Fruit fly (Drosophila melanogaster) whole organism, wandering third instar larva: ENCODE data around the gene ZnT86D.
A peak's percentile ranks its signal among the peaks of the same experiment; 100 is the strongest.

Experiments used
- CG32264 ChIP-seq: fragments of 200-800 bp; sonication (Bioruptor generic); optimal IDR thresholded peaks from 2 replicates; lab custom pipeline; 2016; ENCODE audit warnings: missing biosample characterization, missing genetic modification characterization
- CG9705 ChIP-seq: fragments of 200-800 bp; sonication (Bioruptor generic); optimal IDR thresholded peaks from 2 replicates; lab custom pipeline; 2018; ENCODE audit warnings: missing biosample characterization, mild to moderate bottlenecking, missing genetic modification characterization
- CrebA ChIP-seq: fragments of 200-800 bp; sonication (Bioruptor generic); optimal IDR thresholded peaks from 2 replicates; lab custom pipeline; 2016; ENCODE audit warnings: missing biosample characterization, mild to moderate bottlenecking, missing genetic modification characterization, borderline replicate concordance
- Dfd ChIP-seq: fragments of >200 bp; optimal IDR thresholded peaks from 2 replicates; lab custom pipeline; 2017; ENCODE audit warnings: missing biosample characterization, missing genetic modification characterization
- Dif ChIP-seq: fragments of 200-275, 200-300 bp; sonication (Bioruptor generic); optimal IDR thresholded peaks from 2 replicates; lab custom pipeline; 2018; ENCODE audit warnings: missing biosample characterization, missing genetic modification characterization; ENCODE audit not compliant: partially characterized antibody
- GATAd ChIP-seq: sonication (Bioruptor generic); optimal IDR thresholded peaks from 2 replicates; lab custom pipeline; 2016; ENCODE audit warnings: missing biosample characterization, missing genetic modification characterization
- HLH106 ChIP-seq: fragments of 200-800 bp; optimal IDR thresholded peaks from 3 replicates; lab custom pipeline; 2019; ENCODE audit warnings: missing biosample characterization, mild to moderate bottlenecking, missing genetic modification characterization, moderate library complexity
- Hnf4 ChIP-seq: fragments of 200-800 bp; sonication (Bioruptor generic); optimal IDR thresholded peaks from 2 replicates; lab custom pipeline; 2016; ENCODE audit warnings: missing biosample characterization, mild to moderate bottlenecking, missing genetic modification characterization
- Hr78 ChIP-seq: fragments of >200 bp; optimal IDR thresholded peaks from 2 replicates; lab custom pipeline; 2017; ENCODE audit warnings: missing biosample characterization, missing genetic modification characterization
- Hr83 ChIP-seq: fragments of 200-300 bp; sonication (Bioruptor generic); optimal IDR thresholded peaks from 2 replicates; lab custom pipeline; 2016; ENCODE audit warnings: missing biosample characterization, mild to moderate bottlenecking, missing genetic modification characterization, moderate library complexity; ENCODE audit not compliant: poor library complexity, severe bottlenecking
- Jra ChIP-seq: sonication (Bioruptor generic); optimal IDR thresholded peaks from 2 replicates; lab custom pipeline; 2016; ENCODE audit warnings: missing biosample characterization, missing genetic modification characterization
- Mio ChIP-seq: sonication (Bioruptor generic); optimal IDR thresholded peaks from 2 replicates; lab custom pipeline; 2016; ENCODE audit warnings: missing biosample characterization, missing genetic modification characterization
- N ChIP-seq: fragments of >200 bp; optimal IDR thresholded peaks from 2 replicates; lab custom pipeline; 2018; ENCODE audit warnings: missing biosample characterization, missing external identifiers, missing genetic modification characterization
- OdsH ChIP-seq: fragments of 200-800 bp; sonication (Bioruptor generic); optimal IDR thresholded peaks from 2 replicates; lab custom pipeline; 2016; ENCODE audit warnings: missing biosample characterization, mild to moderate bottlenecking, missing genetic modification characterization
- Rel ChIP-seq, 2 experiments: fragments of 200-800 bp; sonication (Bioruptor generic) in 1 of 2; optimal IDR thresholded peaks; 2 replicates in 1 of 2; 3 replicates in 1 of 2; lab custom pipeline; 2016 to 2019; ENCODE audit warnings: mild to moderate bottlenecking in 2 of 2, missing biosample characterization in 2 of 2, missing genetic modification characterization in 2 of 2, moderate library complexity in 1 of 2
- Sp1 ChIP-seq: fragments of 200-800 bp; sonication (Bioruptor generic); optimal IDR thresholded peaks from 3 replicates; lab custom pipeline; 2019; ENCODE audit warnings: missing biosample characterization, mild to moderate bottlenecking, missing genetic modification characterization, moderate library complexity
- Vsx2 ChIP-seq: fragments of 200-300, 225-300 bp; sonication (Bioruptor generic); optimal IDR thresholded peaks from 2 replicates; lab custom pipeline; 2018; ENCODE audit warnings: missing biosample characterization, missing genetic modification characterization; ENCODE audit not compliant: partially characterized antibody
- br ChIP-seq: fragments of 200-800 bp; sonication (Bioruptor generic); optimal IDR thresholded peaks from 2 replicates; lab custom pipeline; 2016; ENCODE audit warnings: missing biosample characterization, missing genetic modification characterization
- brk ChIP-seq: fragments of 200-800 bp; sonication (Bioruptor generic); optimal IDR thresholded peaks from 2 replicates; lab custom pipeline; 2016; ENCODE audit warnings: missing biosample characterization, mild to moderate bottlenecking, missing genetic modification characterization
- dl ChIP-seq, 2 experiments: fragments of 175-275, 200-275 bp in 1 of 2; fragments of 200-275 bp in 1 of 2; sonication (Bioruptor generic); optimal IDR thresholded peaks; lab custom pipeline; 2018; ENCODE audit warnings: mild to moderate bottlenecking in 2 of 2, missing biosample characterization in 2 of 2, missing genetic modification characterization in 2 of 2, moderate library complexity in 2 of 2; ENCODE audit not compliant: partially characterized antibody in 2 of 2, insufficient read depth in 1 of 2
- dmrt93B ChIP-seq: fragments of 200-800 bp; sonication (Bioruptor generic); optimal IDR thresholded peaks from 2 replicates; lab custom pipeline; 2018; ENCODE audit warnings: missing biosample characterization, mild to moderate bottlenecking, missing genetic modification characterization
- dsf ChIP-seq: sonication (Bioruptor generic); optimal IDR thresholded peaks from 2 replicates; lab custom pipeline; 2016; ENCODE audit warnings: missing biosample characterization, missing genetic modification characterization, borderline replicate concordance
- ey ChIP-seq: fragments of 200-800 bp; sonication (Bioruptor generic); optimal IDR thresholded peaks from 2 replicates; lab custom pipeline; 2016; ENCODE audit warnings: missing biosample characterization, missing genetic modification characterization
- foxo ChIP-seq, 2 experiments: fragments of 200-800 bp; sonication (Bioruptor generic); optimal IDR thresholded peaks; 2 replicates in 1 of 2; 3 replicates in 1 of 2; lab custom pipeline; 2016 to 2017; ENCODE audit warnings: missing biosample characterization in 2 of 2, missing genetic modification characterization in 2 of 2
- fru ChIP-seq: fragments of 200-800 bp; sonication (Bioruptor generic); optimal IDR thresholded peaks from 3 replicates; lab custom pipeline; 2016; ENCODE audit warnings: missing biosample characterization, mild to moderate bottlenecking, missing genetic modification characterization
- h ChIP-seq: fragments of 200-800 bp; sonication (Bioruptor generic); optimal IDR thresholded peaks from 3 replicates; lab custom pipeline; 2016; ENCODE audit warnings: missing biosample characterization, mild to moderate bottlenecking, missing genetic modification characterization
- jim ChIP-seq: fragments of 175-275, 200-325 bp; sonication (Bioruptor generic); optimal IDR thresholded peaks from 2 replicates; lab custom pipeline; 2016; ENCODE audit warnings: missing biosample characterization, mild to moderate bottlenecking, missing genetic modification characterization
- lola ChIP-seq: fragments of >200 bp; optimal IDR thresholded peaks from 2 replicates; lab custom pipeline; 2017; ENCODE audit warnings: missing biosample characterization, missing genetic modification characterization
- pan ChIP-seq: fragments of >200 bp; optimal IDR thresholded peaks from 2 replicates; lab custom pipeline; 2017
- psq ChIP-seq: fragments of 200-800 bp; sonication (Bioruptor generic); optimal IDR thresholded peaks from 3 replicates; lab custom pipeline; 2017; ENCODE audit warnings: missing biosample characterization, mild to moderate bottlenecking, missing genetic modification characterization, moderate library complexity
- rgr ChIP-seq: fragments of 200-800 bp; sonication (Bioruptor generic); optimal IDR thresholded peaks from 3 replicates; lab custom pipeline; 2016; ENCODE audit warnings: missing biosample characterization, mild to moderate bottlenecking, missing genetic modification characterization
- sage ChIP-seq: fragments of 200-800 bp; sonication (Bioruptor generic); optimal IDR thresholded peaks from 2 replicates; lab custom pipeline; 2016; ENCODE audit warnings: missing biosample characterization, mild to moderate bottlenecking, missing genetic modification characterization
- sv ChIP-seq: fragments of 200-800 bp; sonication (Bioruptor generic); optimal IDR thresholded peaks from 3 replicates; lab custom pipeline; 2016; ENCODE audit warnings: missing biosample characterization, missing genetic modification characterization
- tai ChIP-seq: sonication (Bioruptor generic); optimal IDR thresholded peaks from 2 replicates; lab custom pipeline; 2016; ENCODE audit warnings: missing biosample characterization, missing genetic modification characterization
- usp ChIP-seq: fragments of >200 bp; optimal IDR thresholded peaks from 2 replicates; lab custom pipeline; 2017; ENCODE audit warnings: missing biosample characterization, missing genetic modification characterization
- woc ChIP-seq: sonication (Bioruptor generic); optimal IDR thresholded peaks from 2 replicates; lab custom pipeline; 2016; ENCODE audit warnings: missing biosample characterization, mild to moderate bottlenecking, missing genetic modification characterization

The ZnT86D gene

DNA sequence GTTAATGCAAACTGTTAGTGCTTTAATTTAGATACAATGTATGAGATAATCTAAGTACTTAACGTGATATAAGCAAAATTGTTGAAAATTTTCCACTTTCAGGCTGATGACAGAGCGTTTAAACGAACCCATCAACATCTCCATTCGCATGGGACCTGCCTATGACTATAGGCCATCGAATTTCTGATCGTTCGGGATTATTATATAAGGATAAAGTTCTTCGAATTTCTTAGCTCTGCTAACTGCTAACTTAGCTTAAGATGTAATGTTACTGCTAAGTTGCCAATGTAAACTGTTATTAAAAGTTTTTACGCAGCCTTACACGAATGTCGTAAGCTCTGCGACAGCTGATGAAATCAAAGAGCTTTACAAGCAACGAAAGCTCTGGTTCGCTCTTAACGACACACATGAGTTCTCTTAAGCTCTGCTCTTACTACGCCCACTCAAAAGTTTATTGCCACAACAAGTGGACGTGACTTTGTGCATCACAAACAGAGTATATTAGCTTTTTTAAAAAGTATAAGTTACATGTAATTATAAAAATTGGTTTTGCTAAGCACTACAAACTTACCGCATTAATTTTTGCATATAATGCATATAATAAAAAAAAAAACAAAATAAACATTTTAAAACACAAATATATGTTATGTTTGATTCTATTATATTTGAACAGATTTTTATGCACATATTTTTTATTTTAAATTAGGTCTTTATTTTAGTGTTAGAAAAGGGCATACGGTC lies 17.5 kb downstream of the ZnT86D start:
- TF ChIP-seq dl (GFP tag; optimal IDR thresholded peaks at IDR 0.05; lab: Kevin White, UChicago; ENCODE audit: insufficient read depth in 1 of 2, partially characterized antibody in 2 of 2) (no peak), GATAd (GFP tag; lab: Kevin White, UChicago) (peak; percentile 64), OdsH (GFP tag; lab: Kevin White, UChicago) (peak; percentile 96), dmrt93B (GFP tag; lab: Kevin White, UChicago) (peak; percentile 98), psq (peak; percentile 98), CG9705 (peak; percentile 94), h (peak; percentile 95), HLH106 (tag; lab: Kevin White, UChicago) (peak; percentile 95), rgr (GFP tag; lab: Kevin White, UChicago) (peak; percentile 94), CrebA (GFP tag; lab: Kevin White, UChicago) (no peak), Jra (GFP tag; lab: Kevin White, UChicago) (no peak), lola (GFP tag; lab: Kevin White, UChicago) (no peak), woc (GFP tag; lab: Kevin White, UChicago) (peak; percentile 92), CG32264 (GFP tag; lab: Kevin White, UChicago) (no peak), sage (peak; percentile 72), N (GFP tag; lab: Kevin White, UChicago) (no peak), Hr78 (GFP tag; lab: Kevin White, UChicago) (no peak), ey (GFP tag; lab: Kevin White, UChicago) (peak; percentile 90), pan (no peak), jim (no peak), Dfd (GFP tag; lab: Kevin White, UChicago) (peak; percentile 99), Dif (GFP tag; lab: Kevin White, UChicago) (peak; percentile 4), Sp1 (peak; percentile 99), foxo (GFP tag; optimal IDR thresholded peaks at IDR 0.05; lab: Kevin White, UChicago) (peak in 1 of 2 experiments; percentile 96), Mio (no peak), Hnf4 (GFP tag; lab: Kevin White, UChicago) (peak; percentile 72), dsf (GFP tag; lab: Kevin White, UChicago) (peak; percentile 80), sv (peak; percentile 95), Vsx2 (GFP tag; lab: Kevin White, UChicago) (no peak), tai (GFP tag; lab: Kevin White, UChicago) (peak; percentile 73), br (GFP tag; lab: Kevin White, UChicago) (peak; percentile 90), Hr83 (GFP tag; lab: Kevin White, UChicago) (no peak), Rel (GFP tag; optimal IDR thresholded peaks at IDR 0.05; lab: Kevin White, UChicago) (peak; percentile 73), Rel (tag; optimal IDR thresholded peaks at IDR 0.05; lab: Kevin White, UChicago) (peak; percentile 65), fru (GFP tag; lab: Kevin White, UChicago) (peak; percentile 96), usp (no peak), brk (GFP tag; lab: Kevin White, UChicago) (peak; percentile 88)
- TF ChIP-seq, all 38 proteins: peak for 23

DNA sequence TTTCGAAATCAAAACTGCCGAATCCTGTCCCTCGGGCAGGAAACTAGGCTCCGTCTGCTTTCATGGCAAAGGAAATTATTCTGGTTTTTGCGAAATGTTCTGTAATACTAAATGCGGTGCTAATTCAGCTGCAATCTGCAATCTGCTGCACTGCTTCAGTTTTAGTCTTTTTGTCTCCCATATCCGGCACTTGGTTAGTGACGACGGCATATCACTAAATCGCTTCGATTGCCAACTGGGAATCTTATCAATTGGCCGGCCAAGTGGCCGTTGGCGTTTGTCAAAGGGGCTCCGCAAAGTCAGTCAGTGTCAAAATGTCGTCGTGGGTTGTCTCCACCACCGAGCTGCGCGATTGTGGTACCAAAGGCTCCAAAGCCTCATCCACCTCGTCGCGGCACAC lies 18.5 kb downstream of the ZnT86D start, which contains the start of gene CG18577:
CG18577 (plus strand) TSS at position 301 of the 400 bp plus-strand sequence.
- no peak for TF ChIP-seq br (GFP tag; lab: Kevin White, UChicago)
- TF ChIP-seq Hr83 (GFP tag; lab: Kevin White, UChicago): no peak
- TF ChIP-seq Dfd (GFP tag; lab: Kevin White, UChicago): no peak
- no peak for TF ChIP-seq woc (GFP tag; lab: Kevin White, UChicago)
- no peak for TF ChIP-seq jim
- no peak for TF ChIP-seq brk (GFP tag; lab: Kevin White, UChicago)
